Worm (Caenorhabditis elegans) whole organism, L1 larva: ENCODE measurements around the gene W04E12.4.

Source experiments
- mef-2 ChIP-seq: fragments of 150-350 bp; optimal IDR thresholded peaks from 2 replicates; lab custom pipeline; 2014; ENCODE audit warnings: missing biosample characterization, missing genetic modification characterization
- mep-1 ChIP-seq: fragments of 150-350 bp; optimal IDR thresholded peaks from 2 replicates; lab custom pipeline; 2014; ENCODE audit warnings: missing biosample characterization, missing genetic modification characterization
- nhr-76 ChIP-seq: sonication (generic microtip); optimal IDR thresholded peaks from 2 replicates; lab custom pipeline; 2017; ENCODE audit warnings: missing biosample characterization, missing genetic modification characterization
- pax-3 ChIP-seq: fragments of 200-800 bp; sonication (Bioruptor generic); optimal IDR thresholded peaks from 2 replicates; lab custom pipeline; 2018; ENCODE audit warnings: mild to moderate bottlenecking, missing genetic modification characterization, moderate library complexity, missing compliant biosample characterization
- rnt-1 ChIP-seq: sonication (generic microtip); optimal IDR thresholded peaks from 2 replicates; lab custom pipeline; 2016; ENCODE audit warnings: mild to moderate bottlenecking, missing genetic modification characterization, moderate library complexity, missing compliant biosample characterization

Gene W04E12.4

ce11 chrV:19794931-19795330 is 51.5 kb downstream of the W04E12.4 start, which contains the start of gene M162.7:
Gene M162.7, minus strand, starts transcription at chrV:19795031.
- TF ChIP-seq nhr-76 (tag; lab: Kevin White, UChicago) = no peak
- TF ChIP-seq pax-3 (tag; lab: Kevin White, UChicago) = no peak
- no peak for TF ChIP-seq rnt-1
- no peak for TF ChIP-seq mep-1
- TF ChIP-seq mef-2 (tag; lab: Kevin White, UChicago) = no peak
